Worm (Caenorhabditis elegans) whole organism, L2 larva: Measurements from ENCODE around the gene gpdh-2.
A peak's percentile ranks its signal among the peaks of the same experiment; 100 is the strongest.

Source experiments
- C34F6.9 ChIP-seq: fragments of 150-350 bp; optimal IDR thresholded peaks from 2 replicates; lab custom pipeline; 2014; ENCODE audit warnings: missing biosample characterization, missing genetic modification characterization
- F13H6.1 ChIP-seq: sonication (generic microtip); optimal IDR thresholded peaks from 2 replicates; lab custom pipeline; 2016; ENCODE audit warnings: missing genetic modification characterization, missing compliant biosample characterization
- R02D3.7 ChIP-seq: fragments of 150-350 bp; optimal IDR thresholded peaks from 2 replicates; lab custom pipeline; 2014; ENCODE audit warnings: missing biosample characterization, missing genetic modification characterization
- Y55F3AM.14 ChIP-seq: fragments of 200-800 bp; sonication (Bioruptor generic); optimal IDR thresholded peaks from 2 replicates; lab custom pipeline; 2018; ENCODE audit warnings: mild to moderate bottlenecking, missing genetic modification characterization, missing compliant biosample characterization
- ZK546.5 ChIP-seq: sonication (generic microtip); optimal IDR thresholded peaks from 2 replicates; lab custom pipeline; 2017; ENCODE audit warnings: missing biosample characterization, missing genetic modification characterization
- alr-1 ChIP-seq: fragments of 150-350 bp; optimal IDR thresholded peaks from 2 replicates; lab custom pipeline; 2014; ENCODE audit warnings: missing biosample characterization, missing genetic modification characterization
- aly-2 ChIP-seq: fragments of 150-350 bp; optimal IDR thresholded peaks from 2 replicates; lab custom pipeline; 2014; ENCODE audit warnings: missing biosample characterization, missing genetic modification characterization
- ama-1 ChIP-seq: fragments of 150-350 bp; optimal IDR thresholded peaks from 2 replicates; lab custom pipeline; 2018; ENCODE audit warnings: inconsistent platforms
- blmp-1 ChIP-seq: sonication (generic microtip); optimal IDR thresholded peaks from 2 replicates; lab custom pipeline; 2017; ENCODE audit warnings: missing genetic modification characterization, mild to moderate bottlenecking, missing compliant biosample characterization, antibody characterized with exemption, moderate library complexity; ENCODE audit not compliant: insufficient read depth
- ceh-16 ChIP-seq: fragments of 150-350 bp; optimal IDR thresholded peaks from 2 replicates; lab custom pipeline; 2014; ENCODE audit warnings: missing biosample characterization, missing genetic modification characterization
- ceh-82 ChIP-seq: fragments of 150-350 bp; optimal IDR thresholded peaks from 2 replicates; lab custom pipeline; 2014; ENCODE audit warnings: missing biosample characterization, missing genetic modification characterization
- crh-2 ChIP-seq: sonication (generic microtip); optimal IDR thresholded peaks from 2 replicates; lab custom pipeline; 2017; ENCODE audit warnings: missing biosample characterization, missing genetic modification characterization
- dmd-4 ChIP-seq: sonication (generic microtip); optimal IDR thresholded peaks from 2 replicates; lab custom pipeline; 2017; ENCODE audit warnings: missing biosample characterization, missing genetic modification characterization
- egl-27 ChIP-seq: sonication (generic microtip); optimal IDR thresholded peaks from 3 replicates; lab custom pipeline; 2017; ENCODE audit warnings: missing biosample characterization, missing genetic modification reagents, missing genetic modification characterization
- elt-1 ChIP-seq: fragments of 150-350 bp; optimal IDR thresholded peaks from 2 replicates; lab custom pipeline; 2014; ENCODE audit warnings: missing biosample characterization, missing genetic modification characterization
- elt-3 ChIP-seq: sonication (generic microtip); optimal IDR thresholded peaks from 2 replicates; lab custom pipeline; 2017; ENCODE audit warnings: missing biosample characterization, missing genetic modification characterization
- fos-1 ChIP-seq: fragments of 150-350 bp; optimal IDR thresholded peaks from 2 replicates; lab custom pipeline; 2014; ENCODE audit warnings: missing biosample characterization, missing genetic modification characterization
- gmeb-1 ChIP-seq: fragments of 150-350 bp; optimal IDR thresholded peaks from 2 replicates; lab custom pipeline; 2014; ENCODE audit warnings: missing biosample characterization, missing genetic modification characterization
- lin-11 ChIP-seq: fragments of 150-350 bp; sonication (generic microtip); optimal IDR thresholded peaks from 2 replicates; lab custom pipeline; 2014; ENCODE audit warnings: missing biosample characterization, missing genetic modification characterization, inconsistent platforms, mixed read lengths
- lin-13 ChIP-seq: fragments of 150-350 bp; optimal IDR thresholded peaks from 2 replicates; lab custom pipeline; 2014; ENCODE audit warnings: missing biosample characterization, missing genetic modification reagents, missing genetic modification characterization
- lin-39 ChIP-seq: fragments of 150-350 bp; optimal IDR thresholded peaks from 2 replicates; lab custom pipeline; 2014; ENCODE audit warnings: missing biosample characterization, missing genetic modification reagents, missing genetic modification characterization
- lsy-2 ChIP-seq, 2 experiments: fragments of 150-350 bp in 1 of 2; sonication (generic microtip) in 1 of 2; optimal IDR thresholded peaks; 2 replicates each; lab custom pipeline; 2014 to 2017; ENCODE audit warnings: missing biosample characterization in 2 of 2, missing genetic modification characterization in 2 of 2
- mab-5 ChIP-seq: fragments of 150-350 bp; optimal IDR thresholded peaks from 2 replicates; lab custom pipeline; 2014; ENCODE audit warnings: missing biosample characterization, missing genetic modification characterization
- mbf-1 ChIP-seq: sonication (generic microtip); optimal IDR thresholded peaks from 2 replicates; lab custom pipeline; 2017; ENCODE audit warnings: missing biosample characterization, missing genetic modification characterization
- mdl-1 ChIP-seq, 2 experiments: fragments of 150-350 bp in 1 of 2; sonication (generic microtip) in 1 of 2; optimal IDR thresholded peaks; 2 replicates each; lab custom pipeline; 2017; ENCODE audit warnings: missing biosample characterization in 2 of 2, missing genetic modification characterization in 2 of 2
- nhr-10 ChIP-seq: sonication (generic microtip); optimal IDR thresholded peaks from 2 replicates; lab custom pipeline; 2017; ENCODE audit warnings: missing biosample characterization, missing genetic modification characterization
- nhr-11 ChIP-seq: fragments of 150-350 bp; optimal IDR thresholded peaks from 2 replicates; lab custom pipeline; 2014; ENCODE audit warnings: missing biosample characterization, missing genetic modification characterization
- nhr-12 ChIP-seq: fragments of 150-350 bp; optimal IDR thresholded peaks from 2 replicates; lab custom pipeline; 2014; ENCODE audit warnings: missing biosample characterization, missing genetic modification characterization
- nhr-129 ChIP-seq: fragments of 150-350 bp; optimal IDR thresholded peaks from 2 replicates; lab custom pipeline; 2014; ENCODE audit warnings: missing biosample characterization, missing genetic modification characterization
- nhr-21 ChIP-seq: fragments of 150-350 bp; optimal IDR thresholded peaks from 2 replicates; lab custom pipeline; 2014; ENCODE audit warnings: missing biosample characterization, missing genetic modification characterization
- nhr-23 ChIP-seq: fragments of 150-350 bp; optimal IDR thresholded peaks from 2 replicates; lab custom pipeline; 2014; ENCODE audit warnings: missing biosample characterization, missing genetic modification reagents, missing genetic modification characterization
- nhr-237 ChIP-seq: fragments of 150-350 bp; optimal IDR thresholded peaks from 2 replicates; lab custom pipeline; 2014; ENCODE audit warnings: missing biosample characterization, missing genetic modification characterization
- nhr-25 ChIP-seq: fragments of 150-350 bp; sonication (generic microtip); optimal IDR thresholded peaks from 3 replicates; lab custom pipeline; 2014; ENCODE audit warnings: missing biosample characterization, missing genetic modification characterization
- nhr-6 ChIP-seq: fragments of 150-350 bp; optimal IDR thresholded peaks from 2 replicates; lab custom pipeline; 2014; ENCODE audit warnings: missing biosample characterization, missing genetic modification characterization
- nhr-77 ChIP-seq: fragments of 150-350 bp; optimal IDR thresholded peaks from 2 replicates; lab custom pipeline; 2014; ENCODE audit warnings: missing biosample characterization, missing genetic modification characterization
- sem-4 ChIP-seq: fragments of 150-350 bp; optimal IDR thresholded peaks from 2 replicates; lab custom pipeline; 2014; ENCODE audit warnings: missing biosample characterization, missing genetic modification reagents, missing genetic modification characterization
- skn-1 ChIP-seq: sonication (generic microtip); optimal IDR thresholded peaks from 2 replicates; lab custom pipeline; 2017; ENCODE audit warnings: missing biosample characterization, missing genetic modification characterization
- sma-3 ChIP-seq: sonication (generic microtip); optimal IDR thresholded peaks from 2 replicates; lab custom pipeline; 2016; ENCODE audit warnings: missing genetic modification reagents, missing genetic modification characterization, missing compliant biosample characterization
- sma-9 ChIP-seq, 2 experiments: fragments of 150-350 bp in 1 of 2; sonication (generic microtip) in 1 of 2; optimal IDR thresholded peaks; 2 replicates each; lab custom pipeline; 2014 to 2016; ENCODE audit warnings: missing genetic modification characterization in 2 of 2, mild to moderate bottlenecking in 1 of 2, missing biosample characterization in 1 of 2, missing compliant biosample characterization in 1 of 2, missing genetic modification reagents in 1 of 2, moderate library complexity in 1 of 2
- snpc-4 ChIP-seq: fragments of 150-350 bp; optimal IDR thresholded peaks from 2 replicates; lab custom pipeline; 2014; ENCODE audit warnings: missing biosample characterization, missing genetic modification characterization
- unc-39 ChIP-seq: fragments of 150-350 bp; optimal IDR thresholded peaks from 2 replicates; lab custom pipeline; 2014; ENCODE audit warnings: missing biosample characterization, missing genetic modification characterization
- unc-55 ChIP-seq: fragments of 150-350 bp; sonication (generic microtip); optimal IDR thresholded peaks from 3 replicates; lab custom pipeline; 2014; ENCODE audit warnings: missing biosample characterization, missing genetic modification reagents, missing genetic modification characterization
- unc-62 ChIP-seq: fragments of 150-350 bp; optimal IDR thresholded peaks from 2 replicates; lab custom pipeline; 2014; ENCODE audit warnings: missing biosample characterization, missing genetic modification reagents, missing genetic modification characterization
- zag-1 ChIP-seq: fragments of 150-350 bp; optimal IDR thresholded peaks from 2 replicates; lab custom pipeline; 2014; ENCODE audit warnings: missing biosample characterization, missing genetic modification characterization
- ztf-1 ChIP-seq: fragments of 200-800 bp; sonication (Bioruptor generic); conservative IDR thresholded peaks from 2 replicates; pipeline ENCODE4 v1.3.6; 2022; ENCODE audit warnings: missing genetic modification characterization, missing compliant biosample characterization
- ztf-11 ChIP-seq: sonication (generic microtip); optimal IDR thresholded peaks from 2 replicates; lab custom pipeline; 2017; ENCODE audit warnings: missing biosample characterization, missing genetic modification characterization
- ztf-4 ChIP-seq: fragments of 150-350 bp; optimal IDR thresholded peaks from 2 replicates; lab custom pipeline; 2014; ENCODE audit warnings: missing biosample characterization, missing genetic modification characterization

gpdh-2 gene

DNA sequence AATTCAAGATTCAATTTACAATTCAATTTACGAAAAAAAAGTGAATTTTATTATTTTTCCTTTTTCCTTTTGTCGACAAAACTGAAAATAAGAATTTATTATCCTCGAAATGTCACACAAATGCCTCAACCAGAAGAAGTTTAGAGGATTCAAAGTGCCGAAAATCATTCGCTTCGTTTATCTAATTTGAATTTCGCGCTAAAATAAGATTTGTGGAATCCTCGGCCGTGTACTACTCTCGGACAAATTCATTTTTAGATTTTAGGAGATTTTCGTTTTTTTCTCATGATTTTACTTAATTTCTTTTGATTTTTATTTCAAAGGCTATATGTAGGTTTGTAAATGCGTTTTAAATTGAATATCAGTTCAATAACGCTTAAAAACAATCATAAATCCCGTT, 10.4 kb downstream of the gpdh-2 start:
- TF ChIP-seq Y55F3AM.14 (GFP tag; lab: Kevin White, UChicago) = no peak
- no peak for TF ChIP-seq ztf-1 (GFP tag; lab: Robert Waterston, UW)
- TF ChIP-seq skn-1 (tag; lab: Kevin White, UChicago) = no peak
- no peak for TF ChIP-seq crh-2
- TF ChIP-seq ztf-11 (tag; lab: Kevin White, UChicago) = no peak
- TF ChIP-seq ZK546.5 = no peak
- no peak for TF ChIP-seq ama-1 (lab: Kevin White, UChicago)
- no peak for TF ChIP-seq nhr-23 (tag; lab: Kevin White, UChicago)
- no peak for TF ChIP-seq lin-39
- TF ChIP-seq ceh-16 (tag; lab: Kevin White, UChicago) = no peak
- no peak for TF ChIP-seq nhr-6 (tag; lab: Kevin White, UChicago)
- no peak for TF ChIP-seq unc-62 (GFP tag; lab: Kevin White, UChicago)
- TF ChIP-seq C34F6.9 (tag; lab: Kevin White, UChicago) = no peak
- TF ChIP-seq nhr-237 (tag; lab: Kevin White, UChicago) = no peak
- TF ChIP-seq aly-2 = no peak
- no peak for TF ChIP-seq lin-13 (GFP tag; lab: Kevin White, UChicago)
- no peak for TF ChIP-seq F13H6.1 (tag; lab: Kevin White, UChicago)
- TF ChIP-seq gmeb-1 (tag; lab: Kevin White, UChicago) = no peak
- TF ChIP-seq mdl-1 (tag; optimal IDR thresholded peaks at IDR 0.05; lab: Kevin White, UChicago) = no peak
- no peak for TF ChIP-seq alr-1 (tag; lab: Kevin White, UChicago)

DNA sequence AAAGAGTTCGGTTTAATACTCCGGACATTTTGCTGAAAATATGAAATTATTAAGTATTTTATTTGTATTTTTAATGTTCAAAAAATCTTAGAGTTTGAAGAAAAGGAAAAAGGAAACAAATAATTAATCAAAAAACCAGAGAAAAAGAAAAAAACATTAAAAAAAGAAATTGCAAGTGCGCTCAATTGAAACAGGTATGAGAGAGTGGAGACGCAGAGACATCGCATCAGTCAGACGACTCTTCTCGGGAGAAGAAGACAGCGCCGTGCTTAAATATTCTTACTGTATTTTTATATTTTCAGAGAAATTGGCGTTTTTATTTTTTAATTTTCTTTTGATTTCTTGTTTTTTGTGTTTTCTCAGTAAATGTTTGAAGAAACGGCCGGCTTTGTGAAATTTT, 10.9 kb downstream of the gpdh-2 start, which contains the start of gene mrpl-36:
TSS of gene mrpl-36 (minus strand) at position 34 of the 400 bp plus-strand sequence.
- TF ChIP-seq nhr-12 (tag; lab: Kevin White, UChicago) (no peak), lin-13 (GFP tag; lab: Kevin White, UChicago) (peak; percentile 24), ceh-16 (tag; lab: Kevin White, UChicago) (no peak), sma-3 (no peak), lsy-2 (tag; optimal IDR thresholded peaks at IDR 0.05; lab: Kevin White, UChicago) (peak in 1 of 2 experiments; percentile 67), nhr-77 (tag; lab: Kevin White, UChicago) (no peak), elt-3 (tag; lab: Kevin White, UChicago) (no peak), ceh-82 (no peak), mbf-1 (tag; lab: Kevin White, UChicago) (no peak), ztf-4 (no peak), sma-9 (GFP tag; optimal IDR thresholded peaks at IDR 0.05; lab: Kevin White, UChicago) (no peak), sma-9 (tag; optimal IDR thresholded peaks at IDR 0.05; lab: Kevin White, UChicago) (no peak), mab-5 (tag; lab: Kevin White, UChicago) (no peak), unc-39 (tag; lab: Kevin White, UChicago) (no peak), crh-2 (no peak), elt-1 (tag; lab: Kevin White, UChicago) (no peak), nhr-237 (tag; lab: Kevin White, UChicago) (no peak), nhr-23 (tag; lab: Kevin White, UChicago) (no peak), aly-2 (no peak), unc-55 (GFP tag; lab: Kevin White, UChicago) (peak; percentile 73), blmp-1 (tag; lab: Kevin White, UChicago) (no peak), egl-27 (tag; lab: Kevin White, UChicago) (no peak), Y55F3AM.14 (GFP tag; lab: Kevin White, UChicago) (no peak), ama-1 (lab: Kevin White, UChicago) (no peak), alr-1 (tag; lab: Kevin White, UChicago) (no peak), fos-1 (tag; lab: Kevin White, UChicago) (peak; percentile 27), ztf-1 (GFP tag; lab: Robert Waterston, UW) (no peak), zag-1 (tag; lab: Kevin White, UChicago) (no peak), R02D3.7 (tag; lab: Kevin White, UChicago) (no peak), nhr-6 (tag; lab: Kevin White, UChicago) (no peak), unc-62 (GFP tag; lab: Kevin White, UChicago) (no peak), lin-11 (tag; lab: Kevin White, UChicago) (no peak), nhr-10 (tag; lab: Kevin White, UChicago) (no peak), skn-1 (tag; lab: Kevin White, UChicago) (no peak), ZK546.5 (no peak), gmeb-1 (tag; lab: Kevin White, UChicago) (no peak), snpc-4 (tag; lab: Kevin White, UChicago) (no peak), nhr-129 (tag; lab: Kevin White, UChicago) (peak; percentile 33), C34F6.9 (tag; lab: Kevin White, UChicago) (peak; percentile 72), sem-4 (peak; percentile 14), F13H6.1 (tag; lab: Kevin White, UChicago) (no peak), nhr-25 (no peak), mdl-1 (tag; optimal IDR thresholded peaks at IDR 0.05; lab: Kevin White, UChicago) (no peak), nhr-21 (tag; lab: Kevin White, UChicago) (no peak), dmd-4 (no peak), lin-39 (no peak), nhr-11 (tag; lab: Kevin White, UChicago) (no peak)
